Fruit fly (Drosophila melanogaster): ENCODE measurements around the gene TSG101.

Gene TSG101

dm6 chr3L:16805806-16806719 lies 36.0 kb upstream of the TSG101 start (continued):
- TF ChIP-seq CG3847 (GFP tag; IDR thresholded peaks at IDR 0.05): no peak; the same call in 1 of the 2 replicates
- no peak for TF ChIP-seq CG18476 (GFP tag; optimal IDR thresholded peaks at IDR 0.05)
- no peak for TF ChIP-seq CG2116 (GFP tag; optimal IDR thresholded peaks at IDR 0.05)
- TF ChIP-seq her (GFP tag; optimal IDR thresholded peaks at IDR 0.05): no peak
- peak; percentile 26 for TF ChIP-seq HmgZ (tag; optimal IDR thresholded peaks at IDR 0.05)
- TF ChIP-seq CG3407 (GFP tag; optimal IDR thresholded peaks at IDR 0.05): no peak
- TF ChIP-seq Fer1 (GFP tag; optimal IDR thresholded peaks at IDR 0.05): peak; percentile 75
- TF ChIP-seq Dad (GFP tag; optimal IDR thresholded peaks at IDR 0.05): peak; percentile 28
- no peak for TF ChIP-seq CG4404 (GFP tag; IDR thresholded peaks at IDR 0.05)
- no peak for TF ChIP-seq CG7928 (GFP tag; optimal IDR thresholded peaks at IDR 0.05)
- peak; percentile 12 for TF ChIP-seq CG12659 (GFP tag; optimal IDR thresholded peaks at IDR 0.05)
- TF ChIP-seq Ets97D (GFP tag; optimal IDR thresholded peaks at IDR 0.05): no peak
- TF ChIP-seq CG8089 (GFP tag; optimal IDR thresholded peaks at IDR 0.05): no peak
- no peak for TF ChIP-seq Gsc (GFP tag; IDR thresholded peaks at IDR 0.05)
- TF ChIP-seq CG17361 (GFP tag; IDR thresholded peaks at IDR 0.05): no peak
- TF ChIP-seq sna (GFP tag; IDR thresholded peaks at IDR 0.05; ENCODE audit: partially characterized antibody): no peak
- TF ChIP-seq Sin3A (optimal IDR thresholded peaks at IDR 0.05): no peak
- no peak for TF ChIP-seq gce (GFP tag; IDR thresholded peaks at IDR 0.05)
- peak; percentile 9 for TF ChIP-seq CG12744 (GFP tag; optimal IDR thresholded peaks at IDR 0.05)
- TF ChIP-seq Sry-β (GFP tag; optimal IDR thresholded peaks at IDR 0.05): no peak
- peak; percentile 63 for TF ChIP-seq dmrt99B (tag; optimal IDR thresholded peaks at IDR 0.05)
- no peak for TF ChIP-seq zen (tag; optimal IDR thresholded peaks at IDR 0.05)
- no peak for TF ChIP-seq insv (GFP tag; optimal IDR thresholded peaks at IDR 0.05)
- TF ChIP-seq crp (GFP tag; optimal IDR thresholded peaks at IDR 0.05): no peak
- no peak for TF ChIP-seq ato (GFP tag; IDR thresholded peaks at IDR 0.05; ENCODE audit: partially characterized antibody)
- no peak for TF ChIP-seq Dp (GFP tag; optimal IDR thresholded peaks at IDR 0.05)
- TF ChIP-seq CG2202 (tag; optimal IDR thresholded peaks at IDR 0.05): peak; percentile 44
- TF ChIP-seq hb (GFP tag; IDR thresholded peaks at IDR 0.05; ENCODE audit: partially characterized antibody): no peak
- no peak for TF ChIP-seq CG10959 (GFP tag; IDR thresholded peaks at IDR 0.05)
- TF ChIP-seq Eip74EF (GFP tag; optimal IDR thresholded peaks at IDR 0.05): no peak
- peak; percentile 25 for TF ChIP-seq ind (GFP tag; optimal IDR thresholded peaks at IDR 0.05)
- TF ChIP-seq CG16813 (GFP tag; IDR thresholded peaks at IDR 0.05; ENCODE audit: partially characterized antibody): no peak
- no peak for TF ChIP-seq Usf (GFP tag; optimal IDR thresholded peaks at IDR 0.05)
- TF ChIP-seq luna (GFP tag; optimal IDR thresholded peaks at IDR 0.05): no peak
- peak; percentile 26; the same call in 1 of the 2 replicates for TF ChIP-seq CG9932 (GFP tag; IDR thresholded peaks at IDR 0.05)
- peak; percentile 60 for TF ChIP-seq Hand (GFP tag; optimal IDR thresholded peaks at IDR 0.05)
- TF ChIP-seq CG15073 (GFP tag; optimal IDR thresholded peaks at IDR 0.05): no peak
- no peak for TF ChIP-seq Doc2 (GFP tag; IDR thresholded peaks at IDR 0.05)
- peak; percentile 27 for TF ChIP-seq CG1792 (GFP tag; optimal IDR thresholded peaks at IDR 0.05)
- no peak for TF ChIP-seq Nf-YA (GFP tag; IDR thresholded peaks at IDR 0.05)
- TF ChIP-seq trh (GFP tag; optimal IDR thresholded peaks at IDR 0.05): no peak
- peak; percentile 96 for TF ChIP-seq ERR (GFP tag; optimal IDR thresholded peaks at IDR 0.05)
- TF ChIP-seq zfh2 (GFP tag; optimal IDR thresholded peaks at IDR 0.05): peak; percentile 17
- peak; percentile 13 for TF ChIP-seq CG10267 (tag; optimal IDR thresholded peaks at IDR 0.05)
- 0 out of 2 replicates have a peak, but pooled peaks have one; percentile 6 for TF ChIP-seq CG9215 (GFP tag; IDR thresholded peaks at IDR 0.05)
- TF ChIP-seq nom (GFP tag; optimal IDR thresholded peaks at IDR 0.05): no peak
- no peak for TF ChIP-seq CG7987 (GFP tag; optimal IDR thresholded peaks at IDR 0.05)
- TF ChIP-seq Ravus (GFP tag; IDR thresholded peaks at IDR 0.05): no peak
- no peak for TF ChIP-seq Max (GFP tag; optimal IDR thresholded peaks at IDR 0.05)
